Fruit fly (Drosophila melanogaster): ENCODE measurements around the gene CG14957.
A peak's percentile ranks its signal among the peaks of the same experiment; 100 is the strongest.

Gene CG14957

dm6 chr3L:3194059-3194458 is 6.7 kb downstream of the CG14957 start (continued):
- TF ChIP-seq CG8359 (GFP tag; optimal IDR thresholded peaks at IDR 0.05; ENCODE audit: borderline replicate concordance) (peak; percentile 73), gsb (GFP tag; IDR thresholded peaks at IDR 0.05) (peak; percentile 93), CG30403 (GFP tag; optimal IDR thresholded peaks at IDR 0.05) (peak; percentile 85), ewg (GFP tag; optimal IDR thresholded peaks at IDR 0.05) (peak; percentile 94), CG15479 (GFP tag; optimal IDR thresholded peaks at IDR 0.05) (peak; percentile 43), CG10654 (GFP tag; optimal IDR thresholded peaks at IDR 0.05) (peak; percentile 87), maf-S (GFP tag; optimal IDR thresholded peaks at IDR 0.05) (no peak), CG2120 (GFP tag; optimal IDR thresholded peaks at IDR 0.05) (peak; percentile 84), CG2889 (GFP tag; IDR thresholded peaks at IDR 0.05) (peak; percentile 81), CG6683 (GFP tag; optimal IDR thresholded peaks at IDR 0.05) (peak; percentile 86), ssp (GFP tag; IDR thresholded peaks at IDR 0.05) (peak; percentile 79), CG16813 (GFP tag; IDR thresholded peaks at IDR 0.05; ENCODE audit: partially characterized antibody) (no peak), BEAF-32 (GFP tag; optimal IDR thresholded peaks at IDR 0.05) (no peak), az2 (GFP tag; optimal IDR thresholded peaks at IDR 0.05) (peak; percentile 91), mam (GFP tag; optimal IDR thresholded peaks at IDR 0.05) (peak; percentile 57), CG10267 (tag; optimal IDR thresholded peaks at IDR 0.05) (peak; percentile 89), sim (GFP tag; IDR thresholded peaks at IDR 0.05) (peak; percentile 92), Dip2 (GFP tag; IDR thresholded peaks at IDR 0.05) (peak; percentile 43; the same call in 1 of the 2 replicates), tio (GFP tag; optimal IDR thresholded peaks at IDR 0.05) (peak; percentile 88), cg (GFP tag; optimal IDR thresholded peaks at IDR 0.05) (peak; percentile 62), tll (GFP tag; optimal IDR thresholded peaks at IDR 0.05) (peak in 1 of 2 experiments; percentile 19), dmrt99B (tag; optimal IDR thresholded peaks at IDR 0.05) (peak; percentile 96), CG9797 (GFP tag; optimal IDR thresholded peaks at IDR 0.05) (peak; percentile 30), Atf3 (GFP tag; optimal IDR thresholded peaks at IDR 0.05) (peak; percentile 4), CG2712 (tag; optimal IDR thresholded peaks at IDR 0.05) (peak; percentile 95), CG14050 (GFP tag; IDR thresholded peaks at IDR 0.05) (peak; percentile 88), dm (GFP tag; optimal IDR thresholded peaks at IDR 0.05) (no peak), CG1603 (tag; optimal IDR thresholded peaks at IDR 0.05) (peak; percentile 88), fd96Cb (tag; optimal IDR thresholded peaks at IDR 0.05) (peak; percentile 96), fd102C (GFP tag; optimal IDR thresholded peaks at IDR 0.05) (peak; percentile 85), sob (GFP tag; IDR thresholded peaks at IDR 0.05) (peak; percentile 95), Dbx (GFP tag; IDR thresholded peaks at IDR 0.05) (peak; percentile 92), CG15269 (tag; optimal IDR thresholded peaks at IDR 0.05) (peak; percentile 96), bcd (GFP tag; optimal IDR thresholded peaks at IDR 0.05) (peak; percentile 90), pzg (GFP tag; optimal IDR thresholded peaks at IDR 0.05) (peak; percentile 12), Ada2b (GFP tag; IDR thresholded peaks at IDR 0.05) (peak; percentile 95), Atf-2 (GFP tag; optimal IDR thresholded peaks at IDR 0.05) (peak; percentile 27), esg (GFP tag; conservative IDR thresholded peaks at IDR 0.05) (peak; percentile 89), CG14860 (GFP tag; IDR thresholded peaks at IDR 0.05; ENCODE audit: partially characterized antibody) (no peak), repo (GFP tag; optimal IDR thresholded peaks at IDR 0.05) (peak; percentile 48), Hmr (GFP tag; optimal IDR thresholded peaks at IDR 0.05) (peak; percentile 94), ems (GFP tag; optimal IDR thresholded peaks at IDR 0.05) (peak; percentile 63), tgo (GFP tag; IDR thresholded peaks at IDR 0.05) (peak; percentile 93), slbo (GFP tag; IDR thresholded peaks at IDR 0.05) (peak; percentile 94), NFAT (GFP tag; IDR thresholded peaks at IDR 0.05) (peak; percentile 87), CG18619 (GFP tag; optimal IDR thresholded peaks at IDR 0.05) (peak; percentile 90), Dip3 (GFP tag; optimal IDR thresholded peaks at IDR 0.05) (peak; percentile 61), zen (tag; optimal IDR thresholded peaks at IDR 0.05) (peak; percentile 97), usp (GFP tag; optimal IDR thresholded peaks at IDR 0.05) (no peak), ac (GFP tag; optimal IDR thresholded peaks at IDR 0.05) (peak; percentile 89)

Data from whole organism, embryonic.